Worm (Caenorhabditis elegans) whole organism, mixed stage, embryonic: Measurements from ENCODE around the gene K09C6.9.
"Not testable (repeated sequence)": the region's sequence is repeated elsewhere in the genome, so short reads cannot be mapped to it uniquely, and the experiment has no call there.

ENCODE experiments used
- M03D4.4 ChIP-seq: sonication (generic microtip); optimal IDR thresholded peaks from 2 replicates; lab custom pipeline; 2017; ENCODE audit warnings: mild to moderate bottlenecking, missing genetic modification characterization, missing compliant biosample characterization
- bed-3 ChIP-seq: fragments of 200-800 bp; sonication (Bioruptor generic); optimal IDR thresholded peaks from 3 replicates; lab custom pipeline; 2018; ENCODE audit warnings: mild to moderate bottlenecking, missing genetic modification characterization, moderate library complexity, missing compliant biosample characterization
- blmp-1 ChIP-seq: fragments of 150-350 bp; optimal IDR thresholded peaks from 2 replicates; lab custom pipeline; 2014; ENCODE audit warnings: missing biosample characterization, missing genetic modification characterization
- ceh-39 ChIP-seq: fragments of 150-350 bp; optimal IDR thresholded peaks from 2 replicates; lab custom pipeline; 2014; ENCODE audit warnings: missing biosample characterization, missing genetic modification characterization
- ceh-43 ChIP-seq: fragments of 200-800 bp; sonication (Bioruptor generic); optimal IDR thresholded peaks from 2 replicates; lab custom pipeline; 2018; ENCODE audit warnings: mild to moderate bottlenecking, missing genetic modification characterization, moderate library complexity, missing compliant biosample characterization
- ceh-83 ChIP-seq: fragments of 200-800 bp; sonication (Bioruptor generic); optimal IDR thresholded peaks from 2 replicates; lab custom pipeline; 2018; ENCODE audit warnings: mild to moderate bottlenecking, missing genetic modification characterization, missing compliant biosample characterization
- ces-1 ChIP-seq: fragments of 150-350 bp; optimal IDR thresholded peaks from 2 replicates; lab custom pipeline; 2014; ENCODE audit warnings: missing biosample characterization, missing genetic modification reagents, missing genetic modification characterization
- cnd-1 ChIP-seq: fragments of 200-800 bp; sonication (Bioruptor generic); optimal IDR thresholded peaks from 2 replicates; lab custom pipeline; 2018; ENCODE audit warnings: mild to moderate bottlenecking, missing genetic modification characterization, missing compliant biosample characterization
- drap-1 ChIP-seq: fragments of 200-800 bp; sonication (Bioruptor generic); optimal IDR thresholded peaks from 3 replicates; lab custom pipeline; 2018; ENCODE audit warnings: mild to moderate bottlenecking, missing genetic modification characterization, missing compliant biosample characterization
- elt-1 ChIP-seq: sonication (generic microtip); optimal IDR thresholded peaks from 2 replicates; lab custom pipeline; 2017; ENCODE audit warnings: missing genetic modification characterization, mild to moderate bottlenecking, missing compliant biosample characterization, antibody characterized with exemption, moderate library complexity, borderline replicate concordance; ENCODE audit not compliant: insufficient read depth
- elt-3 ChIP-seq: fragments of 150-350 bp; optimal IDR thresholded peaks from 2 replicates; lab custom pipeline; 2014; ENCODE audit warnings: missing biosample characterization, missing genetic modification characterization
- flh-1 ChIP-seq: fragments of 200-800 bp; sonication (Bioruptor generic); optimal IDR thresholded peaks from 2 replicates; lab custom pipeline; 2018; ENCODE audit warnings: mild to moderate bottlenecking, missing genetic modification characterization, moderate library complexity, missing compliant biosample characterization
- ham-2 ChIP-seq: fragments of 200-800 bp; sonication (Bioruptor generic); optimal IDR thresholded peaks from 2 replicates; lab custom pipeline; 2018; ENCODE audit warnings: mild to moderate bottlenecking, missing genetic modification characterization, missing compliant biosample characterization
- lin-13 ChIP-seq: fragments of 150-350 bp; optimal IDR thresholded peaks from 2 replicates; lab custom pipeline; 2014; ENCODE audit warnings: missing biosample characterization, missing genetic modification characterization
- lin-32 ChIP-seq: fragments of 200-800 bp; sonication (Bioruptor generic); optimal IDR thresholded peaks from 2 replicates; lab custom pipeline; 2018; ENCODE audit warnings: mild to moderate bottlenecking, missing genetic modification characterization, missing compliant biosample characterization
- lsy-2 ChIP-seq: fragments of 150-350 bp; optimal IDR thresholded peaks from 2 replicates; lab custom pipeline; 2014; ENCODE audit warnings: missing biosample characterization, missing genetic modification characterization
- mab-5 ChIP-seq: fragments of 150-350 bp; optimal IDR thresholded peaks from 2 replicates; lab custom pipeline; 2014; ENCODE audit warnings: missing biosample characterization, missing genetic modification characterization
- mep-1 ChIP-seq: fragments of 150-350 bp; optimal IDR thresholded peaks from 2 replicates; lab custom pipeline; 2017; ENCODE audit warnings: missing biosample characterization, missing genetic modification reagents, missing genetic modification characterization, inconsistent platforms
- mls-2 ChIP-seq: sonication (generic microtip); optimal IDR thresholded peaks from 2 replicates; lab custom pipeline; 2016; ENCODE audit warnings: mild to moderate bottlenecking, missing genetic modification characterization, moderate library complexity, missing compliant biosample characterization
- nhr-12 ChIP-seq: fragments of 150-350 bp; optimal IDR thresholded peaks from 2 replicates; lab custom pipeline; 2014; ENCODE audit warnings: missing biosample characterization, missing genetic modification characterization
- nhr-2 ChIP-seq: fragments of 150-350 bp; optimal IDR thresholded peaks from 2 replicates; lab custom pipeline; 2014; ENCODE audit warnings: missing biosample characterization, missing genetic modification characterization
- nhr-237 ChIP-seq: fragments of 150-350 bp; optimal IDR thresholded peaks from 2 replicates; lab custom pipeline; 2014; ENCODE audit warnings: missing biosample characterization, missing genetic modification characterization
- nhr-28 ChIP-seq: fragments of 150-350 bp; optimal IDR thresholded peaks from 2 replicates; lab custom pipeline; 2014; ENCODE audit warnings: missing biosample characterization, missing genetic modification characterization
- nhr-76 ChIP-seq: sonication (generic microtip); optimal IDR thresholded peaks from 2 replicates; lab custom pipeline; 2017; ENCODE audit warnings: missing biosample characterization, missing genetic modification characterization
- pha-4 ChIP-seq: fragments of 150-350 bp; optimal IDR thresholded peaks from 2 replicates; lab custom pipeline; 2018; ENCODE audit warnings: missing biosample characterization, missing genetic modification reagents, missing genetic modification characterization
- sem-2 ChIP-seq: fragments of 200-800 bp; sonication (Bioruptor generic); optimal IDR thresholded peaks from 2 replicates; lab custom pipeline; 2018; ENCODE audit warnings: mild to moderate bottlenecking, missing genetic modification characterization, missing compliant biosample characterization
- snpc-4 ChIP-seq: fragments of 150-350 bp; optimal IDR thresholded peaks from 2 replicates; lab custom pipeline; 2014; ENCODE audit warnings: missing biosample characterization, missing genetic modification characterization
- sptf-1 ChIP-seq: sonication (generic microtip); optimal IDR thresholded peaks from 2 replicates; lab custom pipeline; 2017; ENCODE audit warnings: mild to moderate bottlenecking, missing genetic modification characterization, moderate library complexity, missing compliant biosample characterization
- tbx-8 ChIP-seq: fragments of 200-800 bp; sonication (Bioruptor generic); optimal IDR thresholded peaks from 2 replicates; lab custom pipeline; 2018; ENCODE audit warnings: mild to moderate bottlenecking, missing genetic modification characterization, moderate library complexity, missing compliant biosample characterization
- unc-120 ChIP-seq: sonication (generic microtip); optimal IDR thresholded peaks from 2 replicates; lab custom pipeline; 2017; ENCODE audit warnings: missing genetic modification characterization, missing compliant biosample characterization; ENCODE audit not compliant: poor library complexity, severe bottlenecking
- unc-39 ChIP-seq: fragments of 150-350 bp; optimal IDR thresholded peaks from 2 replicates; lab custom pipeline; 2014; ENCODE audit warnings: missing biosample characterization, missing genetic modification characterization
- unc-62 ChIP-seq: fragments of 150-350 bp; optimal IDR thresholded peaks from 2 replicates; lab custom pipeline; 2014; ENCODE audit warnings: missing biosample characterization, missing genetic modification reagents, missing genetic modification characterization
- zip-8 ChIP-seq: fragments of 150-350 bp; optimal IDR thresholded peaks from 2 replicates; lab custom pipeline; 2014; ENCODE audit warnings: missing biosample characterization, missing genetic modification characterization
- ztf-11 ChIP-seq: fragments of 150-350 bp; optimal IDR thresholded peaks from 2 replicates; lab custom pipeline; 2014; ENCODE audit warnings: missing biosample characterization, missing genetic modification characterization

Gene K09C6.9

DNA sequence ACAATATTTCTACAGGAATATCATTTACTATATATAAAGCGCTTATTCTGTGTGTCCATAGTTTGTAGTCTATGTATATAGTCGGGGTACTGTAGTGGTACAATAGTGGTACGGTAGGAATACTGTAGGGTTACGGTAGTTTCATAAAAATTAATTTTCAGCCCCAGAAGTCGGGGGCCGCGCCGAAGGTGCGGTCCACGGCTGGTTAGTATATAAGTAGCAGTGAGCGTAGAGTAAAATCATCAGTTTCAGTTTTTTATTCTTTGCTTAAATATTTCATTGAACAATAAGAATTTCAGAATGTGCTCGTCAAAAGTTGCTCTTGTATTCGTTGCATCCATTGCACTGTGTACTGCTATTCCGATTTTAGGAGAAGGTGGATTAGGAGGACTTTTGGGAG, 36.0 kb upstream of the K09C6.9 start, which contains the start of gene srlf-22:
TSS of gene srlf-22 (plus strand) at position 301 of the 400 bp plus-strand sequence.
- TF ChIP-seq ham-2 (GFP tag; lab: Kevin White, UChicago); cnd-1 (tag; lab: Kevin White, UChicago); elt-3 (tag; lab: Kevin White, UChicago): not testable (repeated sequence)

DNA sequence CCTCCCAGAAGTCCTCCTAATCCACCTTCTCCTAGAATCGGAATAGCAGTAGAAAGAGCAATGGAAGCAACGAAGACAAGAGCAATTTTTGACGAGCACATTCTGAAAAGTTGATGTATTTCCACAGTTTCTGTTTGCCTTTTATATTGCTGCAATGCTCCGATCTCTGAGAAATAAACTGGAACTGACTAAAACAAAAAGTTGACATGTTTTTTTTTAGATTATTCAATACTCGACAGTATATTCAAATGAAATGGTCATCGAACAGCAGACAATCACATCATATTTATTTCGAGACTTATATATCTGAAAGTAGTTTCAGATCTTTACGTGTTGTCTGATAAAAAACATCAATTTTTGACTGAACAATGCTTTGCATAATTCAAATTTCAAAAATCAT, 35.6 kb upstream of the K09C6.9 start, which contains the start of gene srlf-21:
TSS of gene srlf-21 (minus strand) at position 101 of the 400 bp plus-strand sequence.
- TF ChIP-seq mab-5 (tag; lab: Kevin White, UChicago) (no peak), nhr-12 (tag; lab: Kevin White, UChicago) (no peak), blmp-1 (tag; lab: Kevin White, UChicago) (no peak), ham-2 (GFP tag; lab: Kevin White, UChicago) (no peak), nhr-76 (tag; lab: Kevin White, UChicago) (no peak), sem-2 (GFP tag; lab: Kevin White, UChicago) (no peak), nhr-237 (tag; lab: Kevin White, UChicago) (no peak), zip-8 (tag; lab: Kevin White, UChicago) (no peak), ceh-83 (GFP tag; lab: Kevin White, UChicago) (no peak), mep-1 (no peak), elt-1 (tag; lab: Kevin White, UChicago) (no peak), ceh-43 (no peak), ztf-11 (no peak), flh-1 (GFP tag; lab: Kevin White, UChicago) (no peak), tbx-8 (GFP tag; lab: Kevin White, UChicago) (no peak), mls-2 (tag; lab: Kevin White, UChicago) (no peak), unc-39 (tag; lab: Kevin White, UChicago) (no peak), lin-13 (tag; lab: Kevin White, UChicago) (no peak), pha-4 (no peak), snpc-4 (tag; lab: Kevin White, UChicago) (no peak)

DNA sequence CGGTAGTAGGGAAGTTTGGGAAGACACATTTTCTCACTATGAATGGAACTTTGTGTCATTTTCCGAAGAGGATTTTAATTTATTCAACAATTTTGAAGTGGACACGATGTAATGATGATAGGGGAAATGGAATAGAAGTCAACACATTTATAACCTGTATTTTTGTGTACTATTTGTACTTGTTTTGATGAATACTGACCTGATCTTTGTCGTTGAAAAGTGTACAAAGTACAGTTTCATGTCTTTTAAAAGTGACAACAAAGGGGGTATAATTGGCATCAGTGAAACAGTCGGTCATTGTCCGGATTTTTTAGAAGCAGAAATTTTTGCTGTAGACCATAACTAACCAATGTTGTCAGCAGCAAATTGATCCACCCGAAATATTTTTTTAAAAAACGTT, 34.4 kb upstream of the K09C6.9 start, which contains the start of gene T02B11.6:
TSS of gene T02B11.6 (minus strand) at position 101 of the 400 bp plus-strand sequence.
- TF ChIP-seq nhr-2 (tag; lab: Kevin White, UChicago), result no peak
- TF ChIP-seq mls-2 (tag; lab: Kevin White, UChicago), result no peak
- TF ChIP-seq mep-1, result no peak
- no peak for TF ChIP-seq unc-120 (tag; lab: Kevin White, UChicago)
- no peak for TF ChIP-seq ham-2 (GFP tag; lab: Kevin White, UChicago)
- no peak for TF ChIP-seq ceh-43
- no peak for TF ChIP-seq lin-32
- TF ChIP-seq drap-1 (GFP tag; lab: Kevin White, UChicago), result no peak
- no peak for TF ChIP-seq lin-13 (tag; lab: Kevin White, UChicago)
- TF ChIP-seq snpc-4 (tag; lab: Kevin White, UChicago), result no peak
- no peak for TF ChIP-seq unc-39 (tag; lab: Kevin White, UChicago)
- TF ChIP-seq M03D4.4 (tag; lab: Kevin White, UChicago), result no peak
- no peak for TF ChIP-seq bed-3 (GFP tag; lab: Kevin White, UChicago)
- TF ChIP-seq sptf-1 (tag; lab: Kevin White, UChicago), result no peak
- TF ChIP-seq ceh-83 (GFP tag; lab: Kevin White, UChicago), result no peak
- no peak for TF ChIP-seq tbx-8 (GFP tag; lab: Kevin White, UChicago)
- no peak for TF ChIP-seq nhr-237 (tag; lab: Kevin White, UChicago)

DNA sequence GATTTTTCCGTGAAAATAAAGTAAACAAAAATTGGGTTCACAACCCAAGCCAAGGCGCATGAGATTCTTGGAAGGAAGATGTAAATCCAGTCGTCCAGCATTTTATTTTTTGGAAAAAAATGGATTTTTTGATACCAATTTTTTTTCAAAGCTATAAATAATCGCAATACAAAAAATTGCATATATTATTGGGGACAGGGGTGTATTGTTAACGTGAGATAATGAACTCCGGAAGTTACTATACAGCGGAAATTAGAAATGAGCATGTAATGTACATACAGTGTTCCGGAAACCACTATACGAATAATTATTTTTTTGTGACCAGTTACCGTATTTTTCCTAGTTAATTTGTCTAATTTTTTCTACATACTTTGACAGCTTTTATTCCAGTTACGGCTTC, 29.5 kb upstream of the K09C6.9 start, which contains the start of gene srj-38:
TSS of gene srj-38 (minus strand) at position 101 of the 400 bp plus-strand sequence.
- TF ChIP-seq nhr-76 (tag; lab: Kevin White, UChicago) (no peak), lin-32 (no peak), sptf-1 (tag; lab: Kevin White, UChicago) (no peak), pha-4 (no peak), blmp-1 (tag; lab: Kevin White, UChicago) (no peak), mls-2 (tag; lab: Kevin White, UChicago) (no peak), zip-8 (tag; lab: Kevin White, UChicago) (no peak), bed-3 (GFP tag; lab: Kevin White, UChicago) (no peak), M03D4.4 (tag; lab: Kevin White, UChicago) (no peak)

DNA sequence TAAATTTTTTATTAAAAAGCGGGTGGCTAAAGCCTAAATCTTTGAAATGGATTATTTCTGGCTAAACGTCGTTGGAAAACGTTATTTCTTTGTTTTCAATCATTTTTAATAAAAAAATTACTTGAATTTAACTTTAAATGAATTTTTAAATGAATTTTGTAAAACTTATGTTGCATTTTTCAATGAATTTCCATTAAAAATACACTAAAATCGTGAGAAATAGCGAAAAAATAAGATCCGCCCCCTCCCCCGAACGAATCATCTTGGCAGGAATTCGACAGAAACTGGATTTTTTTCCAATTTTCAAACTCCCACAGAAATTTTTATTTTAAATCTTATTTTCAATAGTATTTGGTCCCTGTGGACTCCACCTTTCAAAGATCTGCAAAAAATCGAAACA, 24.3 kb upstream of the K09C6.9 start, which contains the start of gene srg-53:
TSS of gene srg-53 (plus strand) at position 301 of the 400 bp plus-strand sequence.
- TF ChIP-seq nhr-28 (tag; lab: Kevin White, UChicago), result no peak
- no peak for TF ChIP-seq cnd-1 (tag; lab: Kevin White, UChicago)
- no peak for TF ChIP-seq sem-2 (GFP tag; lab: Kevin White, UChicago)
- no peak for TF ChIP-seq snpc-4 (tag; lab: Kevin White, UChicago)
- no peak for TF ChIP-seq mls-2 (tag; lab: Kevin White, UChicago)
- no peak for TF ChIP-seq zip-8 (tag; lab: Kevin White, UChicago)
- no peak for TF ChIP-seq ces-1 (GFP tag; lab: Kevin White, UChicago)
- no peak for TF ChIP-seq drap-1 (GFP tag; lab: Kevin White, UChicago)
- TF ChIP-seq ceh-43, result no peak
- no peak for TF ChIP-seq unc-62
- no peak for TF ChIP-seq bed-3 (GFP tag; lab: Kevin White, UChicago)
- no peak for TF ChIP-seq elt-3 (tag; lab: Kevin White, UChicago)
- no peak for TF ChIP-seq mab-5 (tag; lab: Kevin White, UChicago)
- no peak for TF ChIP-seq nhr-2 (tag; lab: Kevin White, UChicago)
- TF ChIP-seq mep-1, result no peak
- TF ChIP-seq lsy-2 (tag; lab: Kevin White, UChicago), result no peak
- no peak for TF ChIP-seq tbx-8 (GFP tag; lab: Kevin White, UChicago)
- no peak for TF ChIP-seq pha-4
- no peak for TF ChIP-seq ceh-39 (tag; lab: Kevin White, UChicago)
